Fruit fly (Drosophila melanogaster): ENCODE results near the gene HLH3B.

The HLH3B gene

dm6 chrX:2684442-2684841 is 2.9 kb upstream of the HLH3B start:
- TF ChIP-seq lilli (GFP tag; optimal IDR thresholded peaks at IDR 0.05) (no peak), CTCF (GFP tag; optimal IDR thresholded peaks at IDR 0.05) (peak; percentile 89), CG10979 (tag; optimal IDR thresholded peaks at IDR 0.05) (peak; percentile 9)

dm6 chrX:2683926-2684325 is 2.4 kb upstream of the HLH3B start:
- TF ChIP-seq Hey (tag; optimal IDR thresholded peaks at IDR 0.05) (peak; percentile 93), CG9437 (GFP tag; optimal IDR thresholded peaks at IDR 0.05) (no peak), oc (tag; optimal IDR thresholded peaks at IDR 0.05) (peak; percentile 61), nerfin-1 (tag; optimal IDR thresholded peaks at IDR 0.05) (peak; percentile 43), shn (GFP tag; optimal IDR thresholded peaks at IDR 0.05) (no peak), lilli (GFP tag; optimal IDR thresholded peaks at IDR 0.05) (no peak)

dm6 chrX:2682832-2683231 is 1.3 kb upstream of the HLH3B start, which contains the start of gene CG2652:
Gene CG2652, minus strand, starts transcription at chrX:2682932.
- TF ChIP-seq bab2 (GFP tag; optimal IDR thresholded peaks at IDR 0.05) (no peak), CG1792 (GFP tag; optimal IDR thresholded peaks at IDR 0.05) (no peak), trem (tag; optimal IDR thresholded peaks at IDR 0.05) (no peak)

dm6 chrX:2677024-2677589 is 4.4 kb downstream of the HLH3B start:
- TF ChIP-seq Ets65A (GFP tag) (peak; percentile 54), so (GFP tag; IDR thresholded peaks at IDR 0.05) (no peak), ab (GFP tag; optimal IDR thresholded peaks at IDR 0.05) (no peak), da (GFP tag; optimal IDR thresholded peaks at IDR 0.05) (no peak), cg (GFP tag; optimal IDR thresholded peaks at IDR 0.05) (peak; percentile 35), unc-4 (GFP tag; IDR thresholded peaks at IDR 0.05; ENCODE audit: partially characterized antibody) (no peak), ATbp (GFP tag; optimal IDR thresholded peaks at IDR 0.05) (no peak), Ets97D (GFP tag; optimal IDR thresholded peaks at IDR 0.05) (peak; percentile 14), Med (GFP tag) (peak; percentile 79), Dfd (GFP tag; optimal IDR thresholded peaks at IDR 0.05) (peak in 1 of 2 experiments; percentile 51), CG10959 (GFP tag; IDR thresholded peaks at IDR 0.05) (no peak), nom (GFP tag; optimal IDR thresholded peaks at IDR 0.05) (peak; percentile 11), CG6175 (GFP tag; IDR thresholded peaks at IDR 0.05) (no peak), Abd-B (GFP tag; optimal IDR thresholded peaks at IDR 0.05) (no peak), sens (GFP tag) (peak; percentile 32), slbo (GFP tag; IDR thresholded peaks at IDR 0.05) (no peak), CG16815 (GFP tag; optimal IDR thresholded peaks at IDR 0.05) (no peak)

dm6 chrX:2663416-2663815 is 18.1 kb downstream of the HLH3B start:
- TF ChIP-seq CG6813 (GFP tag; optimal IDR thresholded peaks at IDR 0.05) (peak; percentile 21), CG12219 (GFP tag; optimal IDR thresholded peaks at IDR 0.05) (no peak), caup (GFP tag; optimal IDR thresholded peaks at IDR 0.05; ENCODE audit: severe bottlenecking) (peak; percentile 36), BtbVII (GFP tag; optimal IDR thresholded peaks at IDR 0.05) (peak; percentile 18), lab (GFP tag; optimal IDR thresholded peaks at IDR 0.05) (peak; percentile 40), hkb (optimal IDR thresholded peaks at IDR 0.05) (no peak), hkb (GFP tag; IDR thresholded peaks at IDR 0.05) (peak; percentile 25; the same call in 1 of the 2 replicates), Hmr (GFP tag; optimal IDR thresholded peaks at IDR 0.05) (peak; percentile 50), CG6854 (GFP tag; optimal IDR thresholded peaks at IDR 0.05) (peak; percentile 16), CG2120 (GFP tag; optimal IDR thresholded peaks at IDR 0.05) (peak; percentile 2), CG13287 (GFP tag; IDR thresholded peaks at IDR 0.05; ENCODE audit: partially characterized antibody) (no peak), CG17568 (GFP tag; optimal IDR thresholded peaks at IDR 0.05) (peak; percentile 16), Fer1 (GFP tag; optimal IDR thresholded peaks at IDR 0.05) (peak; percentile 35), ATbp (GFP tag; optimal IDR thresholded peaks at IDR 0.05) (peak; percentile 25), CG13775 (GFP tag; optimal IDR thresholded peaks at IDR 0.05) (no peak), eve (GFP tag; optimal IDR thresholded peaks at IDR 0.05) (peak in 1 of 2 experiments; percentile 2), Hey (tag; optimal IDR thresholded peaks at IDR 0.05) (no peak), danr (GFP tag; IDR thresholded peaks at IDR 0.05) (no peak), sens (GFP tag) (peak; percentile 76), CG13296 (GFP tag; optimal IDR thresholded peaks at IDR 0.05) (peak; percentile 30)
